Fruit fly (Drosophila melanogaster) whole organism, embryonic: ENCODE measurements around the gene Iyd.

Source experiments
- Antp ChIP-seq: fragments of 200-800 bp; sonication (Bioruptor generic); optimal IDR thresholded peaks from 3 replicates; lab custom pipeline; 2016; ENCODE audit warnings: missing biosample characterization, missing genetic modification characterization
- Bdp1 ChIP-seq: fragments of 200-800 bp; sonication (Bioruptor generic); optimal IDR thresholded peaks from 3 replicates; lab custom pipeline; 2016; ENCODE audit warnings: missing biosample characterization, missing genetic modification characterization
- Bgb ChIP-seq: fragments of 200-800 bp; sonication (Bioruptor generic); IDR thresholded peaks from 2 replicates; pipeline ENCODE4 v1.3.6; 2022; ENCODE audit warnings: missing biosample characterization, missing genetic modification characterization; ENCODE audit not compliant: partially characterized antibody
- CG10431 ChIP-seq: fragments of 200-800 bp; sonication (Bioruptor generic); optimal IDR thresholded peaks from 3 replicates; lab custom pipeline; 2018; ENCODE audit warnings: missing biosample characterization, mild to moderate bottlenecking, missing genetic modification characterization
- CG12104 ChIP-seq: fragments of 200-800 bp; sonication (Bioruptor generic); optimal IDR thresholded peaks from 3 replicates; lab custom pipeline; 2016; ENCODE audit warnings: missing biosample characterization, missing genetic modification characterization
- CG14860 ChIP-seq: fragments of 200-800 bp; sonication (Bioruptor generic); IDR thresholded peaks from 3 replicates; pipeline ENCODE4 v1.3.6; 2022; ENCODE audit warnings: missing biosample characterization, missing genetic modification characterization; ENCODE audit not compliant: partially characterized antibody
- CG15601 ChIP-seq: fragments of 200-800 bp; sonication (Bioruptor generic); optimal IDR thresholded peaks from 3 replicates; lab custom pipeline; 2019; ENCODE audit warnings: missing biosample characterization, mild to moderate bottlenecking, missing genetic modification characterization, moderate library complexity
- CG17186 ChIP-seq: fragments of 200-800 bp; sonication (Bioruptor generic); optimal IDR thresholded peaks from 3 replicates; lab custom pipeline; 2017; ENCODE audit warnings: missing biosample characterization, missing genetic modification reagents, missing genetic modification characterization
- CG17385 ChIP-seq: fragments of 200-800 bp; sonication (Bioruptor generic); optimal IDR thresholded peaks from 3 replicates; lab custom pipeline; 2018; ENCODE audit warnings: missing biosample characterization, mild to moderate bottlenecking, missing genetic modification characterization
- CG30020 ChIP-seq: fragments of 200-800 bp; optimal IDR thresholded peaks from 2 replicates; lab custom pipeline; 2019; ENCODE audit warnings: missing biosample characterization, mild to moderate bottlenecking, missing genetic modification characterization, moderate library complexity
- CG32532 ChIP-seq: fragments of 200-800 bp; sonication (Bioruptor generic); IDR thresholded peaks from 2 replicates; pipeline ENCODE4 v1.3.6; 2022; ENCODE audit warnings: missing biosample characterization, missing genetic modification characterization
- CG3407 ChIP-seq: fragments of 200-800 bp; sonication (Bioruptor generic); optimal IDR thresholded peaks from 2 replicates; lab custom pipeline; 2018; ENCODE audit warnings: missing biosample characterization, mild to moderate bottlenecking, missing genetic modification characterization
- CG34376 ChIP-seq: fragments of 200-800 bp; sonication (Bioruptor generic); optimal IDR thresholded peaks from 2 replicates; lab custom pipeline; 2018; ENCODE audit warnings: missing biosample characterization, mild to moderate bottlenecking, missing genetic modification characterization
- CG3838 ChIP-seq: fragments of 200-800 bp; sonication (Bioruptor generic); optimal IDR thresholded peaks from 3 replicates; lab custom pipeline; 2016; ENCODE audit warnings: missing biosample characterization, missing genetic modification characterization
- CG4328 ChIP-seq: fragments of 200-800 bp; sonication (Bioruptor generic); optimal IDR thresholded peaks from 3 replicates; lab custom pipeline; 2017; ENCODE audit warnings: missing biosample characterization, missing genetic modification reagents, missing genetic modification characterization
- CG4360 ChIP-seq: fragments of 200-800 bp; sonication (Bioruptor generic); IDR thresholded peaks from 2 replicates; pipeline ENCODE4 v1.3.6; 2022; ENCODE audit warnings: missing biosample characterization, missing genetic modification characterization
- CG43689 ChIP-seq: fragments of 200-800 bp; sonication (Bioruptor generic); IDR thresholded peaks from 2 replicates; pipeline ENCODE4 v1.3.6; 2022; ENCODE audit warnings: missing biosample characterization, missing genetic modification characterization
- CG4424 ChIP-seq: fragments of 200-800 bp; sonication (Bioruptor generic); optimal IDR thresholded peaks from 3 replicates; lab custom pipeline; 2016; ENCODE audit warnings: missing biosample characterization, missing genetic modification characterization
- CG4730 ChIP-seq: fragments of 200-800 bp; sonication (Bioruptor generic); IDR thresholded peaks from 2 replicates; pipeline ENCODE4 v1.3.6; 2022; ENCODE audit warnings: missing biosample characterization, missing genetic modification characterization
- CG6254 ChIP-seq: fragments of 200-800 bp; sonication (Bioruptor generic); optimal IDR thresholded peaks from 3 replicates; lab custom pipeline; 2017; ENCODE audit warnings: mild to moderate bottlenecking, missing biosample characterization, missing genetic modification reagents, missing genetic modification characterization
- CG7839 ChIP-seq: fragments of 200-800 bp; sonication (Bioruptor generic); optimal IDR thresholded peaks from 3 replicates; lab custom pipeline; 2018; ENCODE audit warnings: missing biosample characterization, mild to moderate bottlenecking, missing genetic modification characterization, moderate library complexity
- CG8281 ChIP-seq: fragments of 200-800 bp; sonication (Bioruptor generic); optimal IDR thresholded peaks from 2 replicates; lab custom pipeline; 2018; ENCODE audit warnings: missing biosample characterization, mild to moderate bottlenecking, missing genetic modification characterization, moderate library complexity
- Dll ChIP-seq: fragments of 200-800 bp; sonication (Bioruptor generic); IDR thresholded peaks from 4 replicates; pipeline ENCODE4 v1.3.6; 2022; ENCODE audit warnings: missing biosample characterization, missing genetic modification characterization; ENCODE audit not compliant: partially characterized antibody
- HmgD ChIP-seq: fragments of 200-800 bp; sonication (Bioruptor generic); optimal IDR thresholded peaks from 3 replicates; lab custom pipeline; 2016; ENCODE audit warnings: missing biosample characterization, missing genetic modification characterization
- Hsf ChIP-seq: fragments of 200-800 bp; sonication (Bioruptor generic); optimal IDR thresholded peaks from 3 replicates; lab custom pipeline; 2016; ENCODE audit warnings: missing biosample characterization, missing genetic modification characterization
- Meics ChIP-seq: fragments of 200-800 bp; sonication (Bioruptor generic); optimal IDR thresholded peaks from 2 replicates; lab custom pipeline; 2017; ENCODE audit warnings: missing biosample characterization, mild to moderate bottlenecking, missing genetic modification characterization
- Mrtf ChIP-seq: fragments of 200-800 bp; sonication (Bioruptor generic); IDR thresholded peaks from 3 replicates; pipeline ENCODE4 v1.3.6; 2022; ENCODE audit warnings: missing biosample characterization, missing genetic modification characterization
- Nf-YB ChIP-seq: fragments of 200-800 bp; sonication (Bioruptor generic); optimal IDR thresholded peaks from 3 replicates; lab custom pipeline; 2019; ENCODE audit warnings: missing biosample characterization, mild to moderate bottlenecking, missing genetic modification characterization, moderate library complexity
- Optix ChIP-seq: fragments of 200-800 bp; sonication (Bioruptor generic); IDR thresholded peaks from 3 replicates; pipeline ENCODE4 v1.3.6; 2022; ENCODE audit warnings: missing biosample characterization, missing genetic modification characterization
- Sin3A ChIP-seq: fragments of >200 bp; optimal IDR thresholded peaks from 2 replicates; lab custom pipeline; 2018
- abd-A ChIP-seq: fragments of 200-800 bp; sonication (Bioruptor generic); optimal IDR thresholded peaks from 3 replicates; lab custom pipeline; 2019; ENCODE audit warnings: missing biosample characterization, mild to moderate bottlenecking, missing genetic modification characterization, moderate library complexity
- ap ChIP-seq: fragments of 200-800 bp; sonication (Bioruptor generic); IDR thresholded peaks from 2 replicates; pipeline ENCODE4 v1.3.6; 2022; ENCODE audit warnings: missing biosample characterization, missing genetic modification characterization
- ara ChIP-seq: fragments of 200-800 bp; sonication (Bioruptor generic); IDR thresholded peaks from 2 replicates; pipeline ENCODE4 v1.3.6; 2022; ENCODE audit warnings: missing biosample characterization, missing genetic modification characterization
- ase ChIP-seq: fragments of 200-800 bp; sonication (Bioruptor generic); IDR thresholded peaks from 3 replicates; pipeline ENCODE4 v1.3.6; 2022; ENCODE audit warnings: missing biosample characterization, missing genetic modification characterization
- ash1 ChIP-seq: fragments of 200-800 bp; sonication (Bioruptor generic); optimal IDR thresholded peaks from 2 replicates; lab custom pipeline; 2018; ENCODE audit warnings: missing biosample characterization, mild to moderate bottlenecking, missing genetic modification characterization
- cad ChIP-seq: fragments of >200 bp; optimal IDR thresholded peaks from 2 replicates; lab custom pipeline; 2017; ENCODE audit warnings: missing biosample characterization, missing genetic modification characterization
- dati ChIP-seq: fragments of 200-800 bp; sonication (Bioruptor generic); IDR thresholded peaks from 2 replicates; pipeline ENCODE4 v1.3.6; 2022; ENCODE audit warnings: missing biosample characterization, missing genetic modification characterization
- fd64A ChIP-seq: fragments of 200-800 bp; sonication (Bioruptor generic); optimal IDR thresholded peaks from 3 replicates; lab custom pipeline; 2018; ENCODE audit warnings: missing biosample characterization, mild to moderate bottlenecking, missing genetic modification characterization
- fd96Cb ChIP-seq: fragments of 200-800 bp; sonication (Bioruptor generic); optimal IDR thresholded peaks from 2 replicates; lab custom pipeline; 2018; ENCODE audit warnings: missing biosample characterization, mild to moderate bottlenecking, missing genetic modification characterization, moderate library complexity
- gro ChIP-seq: fragments of 200-800 bp; sonication (Bioruptor generic); optimal IDR thresholded peaks from 2 replicates; lab custom pipeline; 2016; ENCODE audit warnings: missing biosample characterization, missing genetic modification characterization
- gsb ChIP-seq: fragments of 200-800 bp; sonication (Bioruptor generic); IDR thresholded peaks from 2 replicates; pipeline ENCODE4 v1.3.6; 2022; ENCODE audit warnings: missing biosample characterization, missing genetic modification characterization
- hkb ChIP-seq, 2 experiments: fragments of 200-800 bp in 1 of 2; fragments of >200 bp in 1 of 2; sonication (Bioruptor generic) in 1 of 2; IDR thresholded peaks in 1 of 2; optimal IDR thresholded peaks in 1 of 2; 2 replicates each; pipeline versions ENCODE4 v1.3.6 to Lab custom; 2017 to 2022; ENCODE audit warnings: missing biosample characterization in 1 of 2, missing genetic modification characterization in 1 of 2
- kni ChIP-seq: fragments of 200-800 bp; sonication (Bioruptor generic); optimal IDR thresholded peaks from 3 replicates; lab custom pipeline; 2017; ENCODE audit warnings: mild to moderate bottlenecking, missing biosample characterization, missing genetic modification reagents, missing genetic modification characterization
- pho ChIP-seq: fragments of 200-800 bp; sonication (Bioruptor generic); optimal IDR thresholded peaks from 2 replicates; lab custom pipeline; 2016; ENCODE audit warnings: missing biosample characterization, missing genetic modification characterization
- phol ChIP-seq: fragments of 200-800 bp; sonication (Bioruptor generic); optimal IDR thresholded peaks from 3 replicates; lab custom pipeline; 2018; ENCODE audit warnings: missing biosample characterization, mild to moderate bottlenecking, missing genetic modification characterization, moderate library complexity
- psq ChIP-seq: fragments of 200-800 bp; sonication (Bioruptor generic); optimal IDR thresholded peaks from 2 replicates; lab custom pipeline; 2017; ENCODE audit warnings: missing biosample characterization, missing genetic modification characterization
- pum ChIP-seq: fragments of 200-800 bp; sonication (Bioruptor generic); optimal IDR thresholded peaks from 2 replicates; lab custom pipeline; 2016; ENCODE audit warnings: missing biosample characterization, missing genetic modification characterization
- pzg ChIP-seq: fragments of 200-800 bp; sonication (Bioruptor generic); optimal IDR thresholded peaks from 3 replicates; lab custom pipeline; 2018; ENCODE audit warnings: missing biosample characterization, mild to moderate bottlenecking, missing genetic modification characterization, moderate library complexity
- schlank ChIP-seq: fragments of 200-800 bp; sonication (Bioruptor generic); optimal IDR thresholded peaks from 2 replicates; lab custom pipeline; 2018; ENCODE audit warnings: missing biosample characterization, mild to moderate bottlenecking, missing genetic modification characterization
- sqz ChIP-seq: fragments of 200-800 bp; sonication (Bioruptor generic); optimal IDR thresholded peaks from 3 replicates; lab custom pipeline; 2018; ENCODE audit warnings: missing biosample characterization, mild to moderate bottlenecking, missing genetic modification characterization
- stc ChIP-seq: fragments of 200-800 bp; sonication (Bioruptor generic); IDR thresholded peaks from 2 replicates; pipeline ENCODE4 v1.3.6; 2022; ENCODE audit warnings: missing biosample characterization, missing genetic modification characterization
- trem ChIP-seq: fragments of 200-800 bp; optimal IDR thresholded peaks from 3 replicates; lab custom pipeline; 2019; ENCODE audit warnings: missing biosample characterization, mild to moderate bottlenecking, missing genetic modification characterization, moderate library complexity

Gene Iyd

dm6 chr3L:11107432-11107831 lies 11.4 kb upstream of the Iyd start, which contains the start of gene CG32073 (continued):
- no peak for TF ChIP-seq ap
- TF ChIP-seq Nf-YB (GFP tag; lab: Kevin White, UChicago) = no peak
- TF ChIP-seq Sin3A (lab: Kevin White, UChicago) = no peak
- no peak for TF ChIP-seq CG10431 (GFP tag; lab: Kevin White, UChicago)
- TF ChIP-seq CG17385 (GFP tag; lab: Kevin White, UChicago) = no peak
- TF ChIP-seq Bgb (GFP tag; lab: Robert Waterston, UW) = no peak
- no peak for TF ChIP-seq CG15601 (tag; lab: Kevin White, UChicago)
- no peak for TF ChIP-seq Bdp1 (GFP tag; lab: Kevin White, UChicago)
- no peak for TF ChIP-seq Optix (GFP tag; lab: Robert Waterston, UW)
- TF ChIP-seq CG34376 (GFP tag; lab: Kevin White, UChicago) = no peak
- no peak for TF ChIP-seq ara
- no peak for TF ChIP-seq CG7839 (tag; lab: Kevin White, UChicago)
- no peak for TF ChIP-seq gro (GFP tag; lab: Kevin White, UChicago)
- no peak for TF ChIP-seq fd64A (GFP tag; lab: Kevin White, UChicago)
- TF ChIP-seq CG3838 (GFP tag; lab: Kevin White, UChicago) = no peak
- no peak for TF ChIP-seq Antp (GFP tag; lab: Kevin White, UChicago)
- no peak for TF ChIP-seq pum
- no peak for TF ChIP-seq hkb (optimal IDR thresholded peaks at IDR 0.05; lab: Kevin White, UChicago)
- no peak for TF ChIP-seq hkb (GFP tag; IDR thresholded peaks at IDR 0.05; lab: Robert Waterston, UW)
- no peak for TF ChIP-seq CG30020
- no peak for TF ChIP-seq HmgD (GFP tag; lab: Kevin White, UChicago)
- TF ChIP-seq sqz (GFP tag; lab: Kevin White, UChicago) = no peak
- no peak for TF ChIP-seq CG8281
- TF ChIP-seq psq (GFP tag; lab: Kevin White, UChicago) = no peak
- TF ChIP-seq Hsf (GFP tag; lab: Kevin White, UChicago) = no peak
- TF ChIP-seq CG43689 (GFP tag; lab: Robert Waterston, UW) = no peak
- no peak for TF ChIP-seq pho (GFP tag; lab: Kevin White, UChicago)
- peak; percentile 28 for TF ChIP-seq fd96Cb (tag; lab: Kevin White, UChicago)
- TF ChIP-seq ase = no peak
- peak; percentile 33 for TF ChIP-seq CG6254 (GFP tag; lab: Kevin White, UChicago)
- TF ChIP-seq CG12104 = no peak
- no peak for TF ChIP-seq pzg (GFP tag; lab: Kevin White, UChicago)
- TF ChIP-seq CG4424 (GFP tag; lab: Kevin White, UChicago) = peak; percentile 40
- no peak for TF ChIP-seq CG4328 (GFP tag; lab: Kevin White, UChicago)
- no peak for TF ChIP-seq stc (GFP tag; lab: Robert Waterston, UW)
- no peak for TF ChIP-seq trem (tag; lab: Kevin White, UChicago)
- no peak for TF ChIP-seq ash1 (GFP tag; lab: Kevin White, UChicago)
- no peak for TF ChIP-seq CG17186 (GFP tag; lab: Kevin White, UChicago)
- TF ChIP-seq phol (tag; lab: Kevin White, UChicago) = no peak
- no peak for TF ChIP-seq Mrtf (GFP tag; lab: Robert Waterston, UW)
- TF ChIP-seq kni (GFP tag; lab: Kevin White, UChicago) = no peak
- TF ChIP-seq Dll (GFP tag; lab: Robert Waterston, UW) = no peak
- no peak for TF ChIP-seq CG4730 (GFP tag; lab: Robert Waterston, UW)
- no peak for TF ChIP-seq gsb (GFP tag; lab: Robert Waterston, UW)
- TF ChIP-seq CG14860 (GFP tag; lab: Robert Waterston, UW) = no peak
- no peak for TF ChIP-seq abd-A
- peak; percentile 26 for TF ChIP-seq CG3407 (GFP tag; lab: Kevin White, UChicago)
- no peak for TF ChIP-seq cad
- TF ChIP-seq Meics (GFP tag; lab: Kevin White, UChicago) = peak; percentile 17
- no peak for TF ChIP-seq CG32532 (GFP tag; lab: Robert Waterston, UW)
- TF ChIP-seq schlank (tag; lab: Kevin White, UChicago) = peak; percentile 33
- no peak for TF ChIP-seq CG4360 (GFP tag; lab: Robert Waterston, UW)
- TF ChIP-seq dati (GFP tag; lab: Robert Waterston, UW) = no peak
